Worm (Caenorhabditis elegans) whole organism, young adult: Measurements from ENCODE around the gene col-107.

ENCODE experiments used
- C17E4.6 ChIP-seq: fragments of 200-800 bp; sonication (Bioruptor generic); IDR thresholded peaks from 2 replicates; pipeline ENCODE4 v1.3.6; 2022; ENCODE audit warnings: missing genetic modification reagents, missing genetic modification characterization, missing compliant biosample characterization
- D2030.7 ChIP-seq: fragments of 200-800 bp; sonication (Bioruptor generic); IDR thresholded peaks from 2 replicates; pipeline ENCODE4 v1.3.6; 2022; ENCODE audit warnings: missing genetic modification reagents, missing genetic modification characterization, missing compliant biosample characterization
- F57C9.4 ChIP-seq: sonication (generic microtip); optimal IDR thresholded peaks from 2 replicates; lab custom pipeline; 2017; ENCODE audit warnings: mild to moderate bottlenecking, missing genetic modification characterization, missing compliant biosample characterization
- K11D2.4 ChIP-seq: fragments of 200-800 bp; sonication (Bioruptor generic); IDR thresholded peaks from 2 replicates; pipeline ENCODE4 v1.3.6; 2022; ENCODE audit warnings: missing genetic modification reagents, missing genetic modification characterization, missing compliant biosample characterization
- Y53G8AR.9 ChIP-seq: fragments of 200-800 bp; sonication (Bioruptor generic); conservative IDR thresholded peaks from 2 replicates; pipeline ENCODE4 v1.3.6; 2022; ENCODE audit warnings: missing genetic modification reagents, missing genetic modification characterization, missing compliant biosample characterization
- Y67H2A.10 ChIP-seq: fragments of 200-800 bp; sonication (Bioruptor generic); conservative IDR thresholded peaks from 2 replicates; pipeline ENCODE4 v1.3.6; 2022; ENCODE audit warnings: missing genetic modification reagents, missing genetic modification characterization, missing compliant biosample characterization
- aptf-2 ChIP-seq: fragments of 200-800 bp; sonication (Bioruptor generic); conservative IDR thresholded peaks from 2 replicates; pipeline ENCODE4 v1.3.6; 2022; ENCODE audit warnings: missing genetic modification reagents, missing genetic modification characterization, missing compliant biosample characterization
- athp-1 ChIP-seq: sonication (generic microtip); optimal IDR thresholded peaks from 2 replicates; lab custom pipeline; 2017; ENCODE audit warnings: mild to moderate bottlenecking, missing genetic modification characterization, missing compliant biosample characterization
- attf-6 ChIP-seq: fragments of 200-800 bp; sonication (Bioruptor generic); IDR thresholded peaks from 2 replicates; pipeline ENCODE4 v1.3.6; 2022; ENCODE audit warnings: missing genetic modification reagents, missing genetic modification characterization, missing compliant biosample characterization
- bed-2 ChIP-seq: fragments of 200-800 bp; sonication (Bioruptor generic); IDR thresholded peaks from 2 replicates; pipeline ENCODE4 v1.3.6; 2022; ENCODE audit warnings: missing genetic modification reagents, missing genetic modification characterization, missing compliant biosample characterization
- cebp-1 ChIP-seq, 2 experiments: fragments of 200-800 bp in 1 of 2; sonication (Bioruptor generic) in 1 of 2; sonication (generic microtip) in 1 of 2; IDR thresholded peaks in 1 of 2; optimal IDR thresholded peaks in 1 of 2; 2 replicates each; pipeline versions ENCODE4 v1.3.6 to Lab custom; 2017 to 2022; ENCODE audit warnings: missing compliant biosample characterization in 2 of 2, missing genetic modification characterization in 2 of 2, mild to moderate bottlenecking in 1 of 2, missing genetic modification reagents in 1 of 2, moderate library complexity in 1 of 2
- ceh-100 ChIP-seq: fragments of 200-800 bp; sonication (Bioruptor generic); IDR thresholded peaks from 2 replicates; pipeline ENCODE4 v1.3.6; 2022; ENCODE audit warnings: missing genetic modification reagents, missing genetic modification characterization, missing compliant biosample characterization
- ceh-27 ChIP-seq: fragments of 200-800 bp; sonication (Bioruptor generic); optimal IDR thresholded peaks from 2 replicates; lab custom pipeline; 2018; ENCODE audit warnings: mild to moderate bottlenecking, missing genetic modification characterization, moderate library complexity, missing compliant biosample characterization
- ceh-40 ChIP-seq: fragments of 200-800 bp; sonication (Bioruptor generic); IDR thresholded peaks from 2 replicates; pipeline ENCODE4 v1.3.6; 2022; ENCODE audit warnings: missing genetic modification characterization, missing compliant biosample characterization
- ceh-58 ChIP-seq: fragments of 200-800 bp; sonication (Bioruptor generic); IDR thresholded peaks from 2 replicates; pipeline ENCODE4 v1.3.6; 2022; ENCODE audit warnings: missing genetic modification characterization, missing compliant biosample characterization
- egl-44 ChIP-seq: fragments of 200-800 bp; sonication (Bioruptor generic); IDR thresholded peaks from 2 replicates; pipeline ENCODE4 v1.3.6; 2022; ENCODE audit warnings: missing genetic modification reagents, missing genetic modification characterization, missing compliant biosample characterization
- ekl-4 ChIP-seq: fragments of 200-800 bp; sonication (Bioruptor generic); IDR thresholded peaks from 2 replicates; pipeline ENCODE4 v1.3.6; 2022; ENCODE audit warnings: missing genetic modification reagents, missing genetic modification characterization, missing compliant biosample characterization
- gei-17 ChIP-seq: fragments of 200-800 bp; sonication (Bioruptor generic); optimal IDR thresholded peaks from 2 replicates; lab custom pipeline; 2018; ENCODE audit warnings: mild to moderate bottlenecking, missing genetic modification characterization, missing compliant biosample characterization
- hlh-12 ChIP-seq: sonication (generic microtip); optimal IDR thresholded peaks from 2 replicates; lab custom pipeline; 2016; ENCODE audit warnings: missing genetic modification characterization, missing compliant biosample characterization
- hlh-26 ChIP-seq: fragments of 200-800 bp; sonication (Bioruptor generic); conservative IDR thresholded peaks from 2 replicates; pipeline ENCODE4 v1.3.6; 2022; ENCODE audit warnings: missing genetic modification reagents, missing genetic modification characterization, missing compliant biosample characterization
- hmg-20 ChIP-seq: fragments of 200-800 bp; sonication (Bioruptor generic); IDR thresholded peaks from 2 replicates; pipeline ENCODE4 v1.3.6; 2022; ENCODE audit warnings: missing genetic modification reagents, missing genetic modification characterization, missing compliant biosample characterization
- lag-1 ChIP-seq: fragments of 200-800 bp; sonication (Bioruptor generic); IDR thresholded peaks from 2 replicates; pipeline ENCODE4 v1.3.6; 2022; ENCODE audit warnings: missing genetic modification reagents, missing genetic modification characterization, missing compliant biosample characterization
- let-526 ChIP-seq: fragments of 200-800 bp; sonication (Bioruptor generic); IDR thresholded peaks from 2 replicates; pipeline ENCODE4 v1.3.6; 2022; ENCODE audit warnings: missing genetic modification reagents, missing genetic modification characterization, missing compliant biosample characterization
- lin-26 ChIP-seq: fragments of 200-800 bp; sonication (Bioruptor generic); IDR thresholded peaks from 2 replicates; pipeline ENCODE4 v1.3.6; 2022; ENCODE audit warnings: missing genetic modification reagents, missing genetic modification characterization, missing compliant biosample characterization
- lin-40 ChIP-seq: sonication (generic microtip); optimal IDR thresholded peaks from 2 replicates; lab custom pipeline; 2016; ENCODE audit warnings: missing genetic modification characterization, mild to moderate bottlenecking, missing compliant biosample characterization, missing genotype, missing genetic modification reagents
- madf-6 ChIP-seq: fragments of 200-800 bp; sonication (Bioruptor generic); IDR thresholded peaks from 2 replicates; pipeline ENCODE4 v1.3.6; 2022; ENCODE audit warnings: missing genetic modification reagents, missing genetic modification characterization, missing compliant biosample characterization
- madf-8 ChIP-seq: fragments of 200-800 bp; sonication (Bioruptor generic); conservative IDR thresholded peaks from 2 replicates; pipeline ENCODE4 v1.3.6; 2022; ENCODE audit warnings: missing genetic modification reagents, missing genetic modification characterization, missing compliant biosample characterization
- mel-28 ChIP-seq: sonication (generic microtip); optimal IDR thresholded peaks from 2 replicates; lab custom pipeline; 2016; ENCODE audit warnings: borderline replicate concordance, mild to moderate bottlenecking, missing genetic modification characterization, missing compliant biosample characterization
- nfya-2 ChIP-seq: fragments of 200-800 bp; sonication (Bioruptor generic); IDR thresholded peaks from 2 replicates; pipeline ENCODE4 v1.3.6; 2022; ENCODE audit warnings: missing genetic modification reagents, missing genetic modification characterization, missing compliant biosample characterization
- nfyb-1 ChIP-seq: fragments of 200-800 bp; sonication (Bioruptor generic); IDR thresholded peaks from 2 replicates; pipeline ENCODE4 v1.3.6; 2022; ENCODE audit warnings: missing genetic modification reagents, missing genetic modification characterization, missing compliant biosample characterization
- nhr-80 ChIP-seq: sonication (generic microtip); optimal IDR thresholded peaks from 2 replicates; lab custom pipeline; 2016; ENCODE audit warnings: missing genetic modification characterization, missing compliant biosample characterization
- sea-2 ChIP-seq: fragments of 200-800 bp; sonication (Bioruptor generic); IDR thresholded peaks from 2 replicates; pipeline ENCODE4 v1.3.6; 2022; ENCODE audit warnings: missing genetic modification characterization, missing compliant biosample characterization
- snpc-1.3 ChIP-seq: sonication (generic microtip); optimal IDR thresholded peaks from 2 replicates; lab custom pipeline; 2017; ENCODE audit warnings: missing genetic modification characterization, mild to moderate bottlenecking, missing compliant biosample characterization, antibody characterized with exemption, moderate library complexity, missing genotype, missing genetic modification reagents; ENCODE audit not compliant: insufficient read depth
- snpc-4 ChIP-seq, 5 experiments: fragments of 150-350 bp in 1 of 5; sonication (generic microtip) in 4 of 5; optimal IDR thresholded peaks; 2 replicates each; lab custom pipeline; 2014 to 2018; ENCODE audit warnings: missing genetic modification characterization in 5 of 5, missing biosample characterization in 3 of 5, antibody characterized with exemption in 2 of 5, mild to moderate bottlenecking in 2 of 5, missing compliant biosample characterization in 2 of 5, missing genotype in 2 of 5, moderate library complexity in 2 of 5, missing genetic modification reagents in 1 of 5
- somi-1 ChIP-seq: fragments of 200-800 bp; sonication (Bioruptor generic); optimal IDR thresholded peaks from 2 replicates; lab custom pipeline; 2018; ENCODE audit warnings: mild to moderate bottlenecking, missing genetic modification characterization, missing compliant biosample characterization
- tbx-9 ChIP-seq: sonication (generic microtip); optimal IDR thresholded peaks from 2 replicates; lab custom pipeline; 2016; ENCODE audit warnings: borderline replicate concordance, missing genetic modification characterization, inconsistent platforms, missing compliant biosample characterization
- xnd-1 ChIP-seq: sonication (generic microtip); optimal IDR thresholded peaks from 2 replicates; lab custom pipeline; 2016; ENCODE audit warnings: missing genotype, missing genetic modification reagents, missing genetic modification characterization, missing compliant biosample characterization
- zfh-2 ChIP-seq: fragments of 200-800 bp; sonication (Bioruptor generic); conservative IDR thresholded peaks from 2 replicates; pipeline ENCODE4 v1.3.6; 2022; ENCODE audit warnings: missing genetic modification reagents, missing genetic modification characterization, missing compliant biosample characterization
- ztf-6 ChIP-seq: fragments of 200-800 bp; sonication (Bioruptor generic); IDR thresholded peaks from 2 replicates; pipeline ENCODE4 v1.3.6; 2022; ENCODE audit warnings: missing genetic modification reagents, missing genetic modification characterization, missing compliant biosample characterization

col-107 gene

ce11 chrIV:1550131-1550530 lies 1.6 kb downstream of the col-107 start, which contains the start of gene C34H4.5:
Gene C34H4.5 (minus strand): TSS chrIV:1550231.
- TF ChIP-seq snpc-4 (GFP tag; optimal IDR thresholded peaks at IDR 0.05; lab: Kevin White, UChicago) (no peak), snpc-4 (tag; optimal IDR thresholded peaks at IDR 0.05; lab: Kevin White, UChicago) (no peak), ceh-27 (no peak), lin-40 (no peak), athp-1 (tag; lab: Kevin White, UChicago) (no peak), ceh-100 (no peak), lag-1 (no peak), nfya-2 (GFP tag; lab: Robert Waterston, UW) (no peak), ceh-40 (GFP tag; lab: Robert Waterston, UW) (no peak), hlh-26 (GFP tag; lab: Robert Waterston, UW) (no peak), F57C9.4 (tag; lab: Kevin White, UChicago) (no peak), ekl-4 (no peak), madf-8 (GFP tag; lab: Robert Waterston, UW) (no peak), bed-2 (GFP tag; lab: Robert Waterston, UW) (no peak), hlh-12 (no peak)

- TF ChIP-seq nhr-80 (peak; percentile 37), mel-28 (tag; lab: Kevin White, UChicago) (no peak), let-526 (no peak), aptf-2 (GFP tag; lab: Robert Waterston, UW) (no peak), madf-6 (GFP tag; lab: Robert Waterston, UW) (no peak), gei-17 (GFP tag; lab: Kevin White, UChicago) (no peak)
These were observed 2.1 kb downstream of the col-107 start, which contains the start of gene tag-244 for ce11 chrIV:1550578-1550977. Gene tag-244 (plus strand): TSS chrIV:1550878.

ce11 chrIV:1553195-1553918 lies 4.8 kb downstream of the col-107 start, which contains the start of gene C34H4.2:
Gene C34H4.2 (plus strand): TSS chrIV:1553752.
- TF ChIP-seq nhr-80 (peak; percentile 46), C17E4.6 (no peak)

- TF ChIP-seq hmg-20 (GFP tag; lab: Robert Waterston, UW) (no peak), nfyb-1 (GFP tag; lab: Robert Waterston, UW) (no peak), lin-26 (no peak), attf-6 (GFP tag; lab: Robert Waterston, UW) (no peak), tbx-9 (tag; lab: Kevin White, UChicago) (no peak), mel-28 (tag; lab: Kevin White, UChicago) (no peak), egl-44 (GFP tag; lab: Robert Waterston, UW) (no peak), let-526 (no peak), xnd-1 (tag; lab: Kevin White, UChicago) (no peak), aptf-2 (GFP tag; lab: Robert Waterston, UW) (no peak), hlh-26 (GFP tag; lab: Robert Waterston, UW) (no peak), somi-1 (no peak), nhr-80 (peak; percentile 33), snpc-4 (GFP tag; optimal IDR thresholded peaks at IDR 0.05; lab: Kevin White, UChicago) (no peak), snpc-4 (tag; optimal IDR thresholded peaks at IDR 0.05; lab: Kevin White, UChicago) (no peak), snpc-1.3 (tag; lab: Kevin White, UChicago) (no peak), Y67H2A.10 (no peak), D2030.7 (GFP tag; lab: Robert Waterston, UW) (no peak), zfh-2 (0 out of 2 replicates have a peak, but pooled peaks have one; percentile 37), cebp-1 (GFP tag; IDR thresholded peaks at IDR 0.05; lab: Robert Waterston, UW) (peak; percentile 60; the same call in 1 of the 2 replicates), cebp-1 (tag; optimal IDR thresholded peaks at IDR 0.05; lab: Kevin White, UChicago) (peak; percentile 75), sea-2 (GFP tag; lab: Robert Waterston, UW) (no peak), ztf-6 (GFP tag; lab: Robert Waterston, UW) (no peak), Y53G8AR.9 (no peak), ceh-58 (GFP tag; lab: Robert Waterston, UW) (no peak), K11D2.4 (no peak)
These were observed 6.7 kb downstream of the col-107 start, which contains the start of gene C34H4.1 for ce11 chrIV:1555021-1555720. Gene C34H4.1 (plus strand): TSS chrIV:1555579.
